Fruit fly (Drosophila melanogaster) whole organism, embryonic: Measurements from ENCODE around the gene CG4991.

Experiments
- Abd-B ChIP-seq: fragments of 200-800 bp; sonication (Bioruptor generic); optimal IDR thresholded peaks from 2 replicates; lab custom pipeline; 2018; ENCODE audit warnings: missing biosample characterization, mild to moderate bottlenecking, missing genetic modification characterization, moderate library complexity
- Adf1 ChIP-seq: fragments of 200-800 bp; sonication (Bioruptor generic); IDR thresholded peaks from 2 replicates; pipeline ENCODE4 v1.3.6; 2022; ENCODE audit warnings: missing biosample characterization, missing genetic modification characterization
- CG10147 ChIP-seq: fragments of 200-800 bp; sonication (Bioruptor generic); optimal IDR thresholded peaks from 2 replicates; lab custom pipeline; 2019; ENCODE audit warnings: missing biosample characterization, mild to moderate bottlenecking, missing genetic modification characterization, moderate library complexity
- CG10366 ChIP-seq: fragments of 200-800 bp; sonication (Bioruptor generic); IDR thresholded peaks from 2 replicates; pipeline ENCODE4 v1.3.6; 2022; ENCODE audit warnings: missing biosample characterization, missing genetic modification characterization
- CG10462 ChIP-seq: fragments of 200-800 bp; sonication (Bioruptor generic); optimal IDR thresholded peaks from 2 replicates; lab custom pipeline; 2016; ENCODE audit warnings: missing biosample characterization, missing genetic modification characterization
- CG10565 ChIP-seq: fragments of 200-800 bp; sonication (Bioruptor generic); optimal IDR thresholded peaks from 3 replicates; lab custom pipeline; 2016; ENCODE audit warnings: missing biosample characterization, mild to moderate bottlenecking, missing genetic modification characterization
- CG17186 ChIP-seq: fragments of 200-800 bp; sonication (Bioruptor generic); optimal IDR thresholded peaks from 3 replicates; lab custom pipeline; 2017; ENCODE audit warnings: missing biosample characterization, missing genetic modification reagents, missing genetic modification characterization
- CG2678 ChIP-seq: fragments of 200-800 bp; sonication (Bioruptor generic); optimal IDR thresholded peaks from 3 replicates; lab custom pipeline; 2019; ENCODE audit warnings: missing biosample characterization, mild to moderate bottlenecking, missing genetic modification characterization, moderate library complexity
- CG30020 ChIP-seq: fragments of 200-800 bp; optimal IDR thresholded peaks from 2 replicates; lab custom pipeline; 2019; ENCODE audit warnings: missing biosample characterization, mild to moderate bottlenecking, missing genetic modification characterization, moderate library complexity
- CG4730 ChIP-seq: fragments of 200-800 bp; sonication (Bioruptor generic); IDR thresholded peaks from 2 replicates; pipeline ENCODE4 v1.3.6; 2022; ENCODE audit warnings: missing biosample characterization, missing genetic modification characterization
- CG6272 ChIP-seq: fragments of 200-800 bp; sonication (Bioruptor generic); IDR thresholded peaks from 2 replicates; pipeline ENCODE4 v1.3.6; 2022; ENCODE audit warnings: missing biosample characterization, missing genetic modification characterization
- CG6813 ChIP-seq: fragments of 200-800 bp; sonication (Bioruptor generic); optimal IDR thresholded peaks from 2 replicates; lab custom pipeline; 2017; ENCODE audit warnings: missing biosample characterization, missing genetic modification characterization, mild to moderate bottlenecking, moderate library complexity, missing genetic modification reagents
- CG8089 ChIP-seq: fragments of 200-800 bp; sonication (Bioruptor generic); optimal IDR thresholded peaks from 3 replicates; lab custom pipeline; 2016; ENCODE audit warnings: missing biosample characterization, missing genetic modification characterization
- CG8359 ChIP-seq: fragments of 200-800 bp; sonication (Bioruptor generic); optimal IDR thresholded peaks from 2 replicates; lab custom pipeline; 2017; ENCODE audit warnings: missing biosample characterization, mild to moderate bottlenecking, missing genetic modification characterization, borderline replicate concordance
- CG8388 ChIP-seq: fragments of 200-800 bp; sonication (Bioruptor generic); optimal IDR thresholded peaks from 2 replicates; lab custom pipeline; 2019; ENCODE audit warnings: missing biosample characterization, mild to moderate bottlenecking, missing genetic modification characterization, moderate library complexity
- CG9727 ChIP-seq: fragments of 200-800 bp; sonication (Bioruptor generic); optimal IDR thresholded peaks from 3 replicates; lab custom pipeline; 2017; ENCODE audit warnings: missing biosample characterization, mild to moderate bottlenecking, missing genetic modification characterization
- CG9817 ChIP-seq: fragments of 200-800 bp; sonication (Bioruptor generic); optimal IDR thresholded peaks from 2 replicates; lab custom pipeline; 2018; ENCODE audit warnings: missing biosample characterization, mild to moderate bottlenecking, missing genetic modification characterization, moderate library complexity
- D19B ChIP-seq: fragments of 200-800 bp; sonication (Bioruptor generic); optimal IDR thresholded peaks from 2 replicates; lab custom pipeline; 2017; ENCODE audit warnings: missing biosample characterization, mild to moderate bottlenecking, missing genetic modification characterization
- E2f2 ChIP-seq: fragments of 200-800 bp; sonication (Bioruptor generic); IDR thresholded peaks from 2 replicates; pipeline ENCODE4 v1.3.6; 2022; ENCODE audit warnings: missing biosample characterization, missing genetic modification characterization
- Fer3 ChIP-seq: fragments of 200-800 bp; sonication (Bioruptor generic); optimal IDR thresholded peaks from 2 replicates; lab custom pipeline; 2018; ENCODE audit warnings: missing biosample characterization, mild to moderate bottlenecking, missing genetic modification characterization, moderate library complexity
- GATAe ChIP-seq: fragments of 200-800 bp; sonication (Bioruptor generic); conservative IDR thresholded peaks from 2 replicates; pipeline ENCODE4 v1.3.6; 2022; ENCODE audit warnings: missing biosample characterization, missing genetic modification characterization
- Kr ChIP-seq: fragments of 200-800 bp; sonication (Bioruptor generic); optimal IDR thresholded peaks from 2 replicates; lab custom pipeline; 2017; ENCODE audit warnings: missing biosample characterization, mild to moderate bottlenecking, missing genetic modification characterization
- Lim3 ChIP-seq: fragments of 200-800 bp; sonication (Bioruptor generic); IDR thresholded peaks from 2 replicates; pipeline ENCODE4 v1.3.6; 2022; ENCODE audit warnings: missing biosample characterization, missing genetic modification characterization
- NC2β ChIP-seq: fragments of 200-800 bp; sonication (Bioruptor generic); optimal IDR thresholded peaks from 2 replicates; lab custom pipeline; 2016; ENCODE audit warnings: missing biosample characterization, missing genetic modification characterization
- Nf-YB ChIP-seq: fragments of 200-800 bp; sonication (Bioruptor generic); optimal IDR thresholded peaks from 3 replicates; lab custom pipeline; 2019; ENCODE audit warnings: missing biosample characterization, mild to moderate bottlenecking, missing genetic modification characterization, moderate library complexity
- Six4 ChIP-seq: fragments of 200-800 bp; sonication (Bioruptor generic); optimal IDR thresholded peaks from 2 replicates; lab custom pipeline; 2016; ENCODE audit warnings: missing biosample characterization, missing genetic modification characterization
- Sry-β ChIP-seq: fragments of 200-800 bp; sonication (Bioruptor generic); optimal IDR thresholded peaks from 2 replicates; lab custom pipeline; 2018; ENCODE audit warnings: missing biosample characterization, mild to moderate bottlenecking, missing genetic modification characterization, moderate library complexity
- bbx ChIP-seq: fragments of 200-800 bp; sonication (Bioruptor generic); IDR thresholded peaks from 2 replicates; pipeline ENCODE4 v1.3.6; 2022; ENCODE audit warnings: missing biosample characterization, missing genetic modification characterization; ENCODE audit not compliant: partially characterized antibody
- br ChIP-seq: fragments of >200 bp; optimal IDR thresholded peaks from 2 replicates; lab custom pipeline; 2017
- cato ChIP-seq: fragments of 200-800 bp; sonication (Bioruptor generic); optimal IDR thresholded peaks from 2 replicates; lab custom pipeline; 2016; ENCODE audit warnings: missing biosample characterization, missing genetic modification characterization, borderline replicate concordance
- dmrt99B ChIP-seq: fragments of 200-800 bp; sonication (Bioruptor generic); optimal IDR thresholded peaks from 2 replicates; lab custom pipeline; 2018; ENCODE audit warnings: missing biosample characterization, mild to moderate bottlenecking, missing genetic modification characterization, moderate library complexity
- emc ChIP-seq: fragments of 200-800 bp; sonication (Bioruptor generic); optimal IDR thresholded peaks from 2 replicates; lab custom pipeline; 2016; ENCODE audit warnings: missing biosample characterization, missing genetic modification characterization
- fd96Cb ChIP-seq: fragments of 200-800 bp; sonication (Bioruptor generic); optimal IDR thresholded peaks from 2 replicates; lab custom pipeline; 2018; ENCODE audit warnings: missing biosample characterization, mild to moderate bottlenecking, missing genetic modification characterization, moderate library complexity
- gce ChIP-seq: fragments of 200-800 bp; sonication (Bioruptor generic); IDR thresholded peaks from 3 replicates; pipeline ENCODE4 v1.3.6; 2022; ENCODE audit warnings: missing biosample characterization, missing genetic modification characterization
- gfzf ChIP-seq: fragments of 200-800 bp; sonication (Bioruptor generic); optimal IDR thresholded peaks from 2 replicates; lab custom pipeline; 2016; ENCODE audit warnings: missing biosample characterization, mild to moderate bottlenecking, missing genetic modification characterization, moderate library complexity
- grau ChIP-seq: fragments of 200-800 bp; optimal IDR thresholded peaks from 3 replicates; lab custom pipeline; 2019; ENCODE audit warnings: missing biosample characterization, mild to moderate bottlenecking, missing genetic modification characterization, moderate library complexity
- inv ChIP-seq: fragments of 200-800 bp; sonication (Bioruptor generic); IDR thresholded peaks from 2 replicates; pipeline ENCODE4 v1.3.6; 2022; ENCODE audit warnings: missing biosample characterization, missing genetic modification characterization; ENCODE audit not compliant: partially characterized antibody
- lbe ChIP-seq: fragments of 200-800 bp; sonication (Bioruptor generic); optimal IDR thresholded peaks from 2 replicates; lab custom pipeline; 2016; ENCODE audit warnings: missing biosample characterization, mild to moderate bottlenecking, missing genetic modification characterization
- lov ChIP-seq, 2 experiments: fragments of 200-800 bp in 1 of 2; fragments of >200 bp in 1 of 2; sonication (Bioruptor generic) in 1 of 2; IDR thresholded peaks in 1 of 2; optimal IDR thresholded peaks in 1 of 2; 2 replicates in 1 of 2; 3 replicates in 1 of 2; pipeline versions ENCODE4 v1.3.6 to Lab custom; 2017 to 2022; ENCODE audit warnings: missing biosample characterization in 1 of 2, missing genetic modification characterization in 1 of 2
- nerfin-2 ChIP-seq: fragments of 200-800 bp; sonication (Bioruptor generic); IDR thresholded peaks from 2 replicates; pipeline ENCODE4 v1.3.6; 2022; ENCODE audit warnings: missing biosample characterization, missing genetic modification characterization; ENCODE audit not compliant: partially characterized antibody
- repo ChIP-seq: fragments of 200-800 bp; sonication (Bioruptor generic); optimal IDR thresholded peaks from 2 replicates; lab custom pipeline; 2016; ENCODE audit warnings: missing biosample characterization, missing genetic modification characterization
- rib ChIP-seq: fragments of 200-800 bp; sonication (Bioruptor generic); IDR thresholded peaks from 2 replicates; pipeline ENCODE4 v1.3.6; 2022; ENCODE audit warnings: missing biosample characterization, missing genetic modification characterization
- salm ChIP-seq: fragments of 200-800 bp; sonication (Bioruptor generic); optimal IDR thresholded peaks from 2 replicates; lab custom pipeline; 2018; ENCODE audit warnings: missing biosample characterization, mild to moderate bottlenecking, missing genetic modification characterization
- sna ChIP-seq: fragments of 200-800 bp; sonication (Bioruptor generic); IDR thresholded peaks from 2 replicates; pipeline ENCODE4 v1.3.6; 2022; ENCODE audit warnings: missing biosample characterization, missing genetic modification characterization; ENCODE audit not compliant: partially characterized antibody
- sqz ChIP-seq: fragments of 200-800 bp; sonication (Bioruptor generic); optimal IDR thresholded peaks from 3 replicates; lab custom pipeline; 2018; ENCODE audit warnings: missing biosample characterization, mild to moderate bottlenecking, missing genetic modification characterization
- tup ChIP-seq: fragments of 200-800 bp; sonication (Bioruptor generic); optimal IDR thresholded peaks from 2 replicates; lab custom pipeline; 2016; ENCODE audit warnings: missing biosample characterization, mild to moderate bottlenecking, missing genetic modification characterization, moderate library complexity
- wdn ChIP-seq: fragments of 200-800 bp; sonication (Bioruptor generic); IDR thresholded peaks from 2 replicates; pipeline ENCODE4 v1.3.6; 2022; ENCODE audit warnings: missing biosample characterization, missing genetic modification characterization
- zfh2 ChIP-seq: fragments of 200-800 bp; sonication (Bioruptor generic); optimal IDR thresholded peaks from 2 replicates; lab custom pipeline; 2016; ENCODE audit warnings: missing biosample characterization, missing genetic modification characterization

CG4991 gene

dm6 chrX:17147983-17148637, 56.5 kb downstream of the CG4991 start, which contains the start of gene RpS5a (continued):
- TF ChIP-seq rib (0 out of 2 replicates have a peak, but pooled peaks have one; percentile 14), tup (GFP tag; lab: Kevin White, UChicago) (peak; percentile 63), CG8359 (GFP tag; lab: Kevin White, UChicago) (peak; percentile 65), lov (optimal IDR thresholded peaks at IDR 0.05; lab: Kevin White, UChicago) (no peak), lov (GFP tag; IDR thresholded peaks at IDR 0.05; lab: Robert Waterston, UW) (peak; percentile 85), inv (GFP tag; lab: Robert Waterston, UW) (peak; percentile 87), gce (GFP tag; lab: Robert Waterston, UW) (peak; percentile 68; the same call in 2 of the 3 replicates), Six4 (GFP tag; lab: Kevin White, UChicago) (peak; percentile 45), D19B (peak; percentile 70), grau (peak; percentile 63), gfzf (GFP tag; lab: Kevin White, UChicago) (peak; percentile 48), Adf1 (GFP tag; lab: Robert Waterston, UW) (0 out of 2 replicates have a peak, but pooled peaks have one; percentile 27), CG8388 (GFP tag; lab: Kevin White, UChicago) (peak; percentile 40), CG17186 (GFP tag; lab: Kevin White, UChicago) (peak; percentile 86), Lim3 (GFP tag; lab: Robert Waterston, UW) (no peak), Nf-YB (GFP tag; lab: Kevin White, UChicago) (peak; percentile 45), lbe (no peak), dmrt99B (tag; lab: Kevin White, UChicago) (peak; percentile 51), Kr (GFP tag; lab: Kevin White, UChicago) (peak; percentile 25), CG10147 (GFP tag; lab: Kevin White, UChicago) (peak; percentile 64), cato (peak; percentile 68), Sry-β (GFP tag; lab: Kevin White, UChicago) (peak; percentile 53), CG6272 (GFP tag; lab: Robert Waterston, UW) (peak; percentile 68; the same call in 1 of the 2 replicates), emc (GFP tag; lab: Kevin White, UChicago) (peak; percentile 88), CG8089 (peak; percentile 85), Fer3 (peak; percentile 76), CG30020 (tag; lab: Kevin White, UChicago) (peak; percentile 44), CG10462 (GFP tag; lab: Kevin White, UChicago) (peak; percentile 36), br (lab: Kevin White, UChicago) (no peak), fd96Cb (peak; percentile 54), sqz (peak; percentile 64), CG6813 (GFP tag; lab: Kevin White, UChicago) (peak; percentile 89), repo (peak; percentile 74), nerfin-2 (GFP tag; lab: Robert Waterston, UW) (peak; percentile 66; the same call in 1 of the 2 replicates), zfh2 (GFP tag; lab: Kevin White, UChicago) (peak; percentile 86), sna (GFP tag; lab: Robert Waterston, UW) (peak; percentile 63), NC2β (GFP tag; lab: Kevin White, UChicago) (peak; percentile 90), salm (peak; percentile 41), CG9817 (tag; lab: Kevin White, UChicago) (peak; percentile 77), CG4730 (GFP tag; lab: Robert Waterston, UW) (peak; percentile 57), CG10366 (GFP tag; lab: Robert Waterston, UW) (peak; percentile 58), Abd-B (GFP tag; lab: Kevin White, UChicago) (peak; percentile 57), bbx (peak; percentile 31; the same call in 1 of the 2 replicates), CG9727 (peak; percentile 91), CG2678 (peak; percentile 67), wdn (GFP tag; lab: Robert Waterston, UW) (peak; percentile 55; the same call in 1 of the 2 replicates), E2f2 (GFP tag; lab: Robert Waterston, UW) (peak; percentile 62), GATAe (no peak), CG10565 (GFP tag; lab: Kevin White, UChicago) (peak; percentile 49)
